Worm (Caenorhabditis elegans): Measurements from ENCODE around the gene ceh-31.

- TF ChIP-seq F13H6.1 (tag; optimal IDR thresholded peaks at IDR 0.05) (no peak), unc-42 (tag; optimal IDR thresholded peaks at IDR 0.05) (no peak), rnt-1 (tag; optimal IDR thresholded peaks at IDR 0.05) (no peak), sox-4 (tag; optimal IDR thresholded peaks at IDR 0.05) (no peak), fax-1 (tag; optimal IDR thresholded peaks at IDR 0.05) (no peak), pha-4 (tag; optimal IDR thresholded peaks at IDR 0.05) (no peak), hlh-8 (tag; optimal IDR thresholded peaks at IDR 0.05) (no peak), che-1 (tag; optimal IDR thresholded peaks at IDR 0.05) (no peak), unc-86 (tag; optimal IDR thresholded peaks at IDR 0.05) (no peak), madf-2 (tag; optimal IDR thresholded peaks at IDR 0.05) (no peak), T23F11.4 (GFP tag; optimal IDR thresholded peaks at IDR 0.05) (no peak)
Measured at ce11 chrX:3108603-3109002, 38.4 kb upstream of the ceh-31 start.
